Fruit fly (Drosophila melanogaster) whole organism, embryonic: ENCODE results near the gene path.
A peak's percentile ranks its signal among the peaks of the same experiment; 100 is the strongest.

Source experiments
- CG6854 ChIP-seq: fragments of 200-800 bp; sonication (Bioruptor generic); optimal IDR thresholded peaks from 3 replicates; lab custom pipeline; 2017; ENCODE audit warnings: missing biosample characterization, mild to moderate bottlenecking, missing genetic modification characterization
- Fer3 ChIP-seq: fragments of 200-800 bp; sonication (Bioruptor generic); optimal IDR thresholded peaks from 2 replicates; lab custom pipeline; 2018; ENCODE audit warnings: missing biosample characterization, mild to moderate bottlenecking, missing genetic modification characterization, moderate library complexity
- Hr3 ChIP-seq: fragments of 200-800 bp; sonication (Bioruptor generic); optimal IDR thresholded peaks from 3 replicates; lab custom pipeline; 2016; ENCODE audit warnings: missing biosample characterization, missing genetic modification characterization
- corto ChIP-seq: fragments of 200-800 bp; sonication (Bioruptor generic); optimal IDR thresholded peaks from 2 replicates; lab custom pipeline; 2016; ENCODE audit warnings: missing biosample characterization, mild to moderate bottlenecking, missing genetic modification characterization, moderate library complexity
- dati ChIP-seq: fragments of 200-800 bp; sonication (Bioruptor generic); IDR thresholded peaks from 2 replicates; pipeline ENCODE4 v1.3.6; 2022; ENCODE audit warnings: missing biosample characterization, missing genetic modification characterization
- ttk ChIP-seq: fragments of 200-800 bp; sonication (Bioruptor generic); IDR thresholded peaks from 2 replicates; pipeline ENCODE4 v2.1.2; 2022; ENCODE audit warnings: missing biosample characterization, missing genetic modification characterization

DNA sequence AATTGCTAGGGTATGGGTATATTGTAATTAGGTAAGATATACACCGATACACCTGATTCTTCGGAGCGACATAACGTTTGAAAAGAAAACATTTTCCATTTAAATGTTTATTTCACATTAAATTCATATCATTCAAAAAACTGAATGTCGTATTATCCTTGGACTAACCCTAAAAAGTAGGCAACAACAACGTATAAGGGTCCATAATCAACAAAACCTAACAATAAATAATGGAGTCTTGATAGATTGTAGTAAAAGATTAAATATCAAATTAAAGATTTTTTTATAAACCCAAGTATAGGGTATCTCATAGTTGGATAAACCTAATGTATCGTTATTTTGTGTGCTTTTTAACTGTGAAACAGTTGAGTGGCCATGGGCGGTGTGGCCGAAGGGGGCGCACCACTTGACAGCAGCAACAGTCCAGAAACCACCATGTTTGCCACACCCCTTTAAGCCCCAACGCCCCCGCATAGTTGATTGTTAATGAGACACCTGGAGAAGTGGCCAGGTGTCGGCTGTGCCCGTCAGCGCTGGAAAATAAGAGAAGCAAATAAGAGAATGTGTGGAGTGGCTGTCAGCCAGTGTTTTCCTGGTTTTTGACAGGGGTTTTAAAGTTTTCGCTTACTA is 36.8 kb downstream of the path start:
- peak; percentile 1 for TF ChIP-seq Hr3 (GFP tag; lab: Kevin White, UChicago)
- TF ChIP-seq Fer3, result no peak
- no peak for TF ChIP-seq corto (GFP tag; lab: Kevin White, UChicago)
- TF ChIP-seq dati (GFP tag; lab: Robert Waterston, UW), result no peak
- peak; percentile 45 for TF ChIP-seq CG6854 (GFP tag; lab: Kevin White, UChicago)
- TF ChIP-seq ttk (GFP tag; lab: Robert Waterston, UW), result no peak
